Worm (Caenorhabditis elegans) whole organism, early embryonic: ENCODE results near the gene lin-14.

ENCODE experiments used
- B0310.2 ChIP-seq: sonication (generic microtip); optimal IDR thresholded peaks from 2 replicates; lab custom pipeline; 2016; ENCODE audit warnings: mild to moderate bottlenecking, missing genetic modification characterization, missing compliant biosample characterization
- F13C5.2 ChIP-seq: sonication (generic microtip); optimal IDR thresholded peaks from 2 replicates; lab custom pipeline; 2017; ENCODE audit warnings: mild to moderate bottlenecking, missing genetic modification characterization, inconsistent platforms, missing compliant biosample characterization
- aly-1 ChIP-seq: sonication (generic microtip); optimal IDR thresholded peaks from 2 replicates; lab custom pipeline; 2016; ENCODE audit warnings: missing genetic modification characterization, missing compliant biosample characterization
- ama-1 ChIP-seq: fragments of 150-350 bp; optimal IDR thresholded peaks from 2 replicates; lab custom pipeline; 2014
- ceh-13 ChIP-seq: fragments of 200-800 bp; sonication (Bioruptor generic); optimal IDR thresholded peaks from 2 replicates; lab custom pipeline; 2018; ENCODE audit warnings: mild to moderate bottlenecking, missing genetic modification characterization, missing compliant biosample characterization
- ceh-36 ChIP-seq: sonication (generic microtip); optimal IDR thresholded peaks from 2 replicates; lab custom pipeline; 2016; ENCODE audit warnings: missing genetic modification characterization, inconsistent platforms, missing compliant biosample characterization
- ets-7 ChIP-seq: sonication (generic microtip); optimal IDR thresholded peaks from 2 replicates; lab custom pipeline; 2016; ENCODE audit warnings: missing genotype, missing genetic modification characterization, missing compliant biosample characterization
- flt-1 ChIP-seq: fragments of 200-800 bp; sonication (Bioruptor generic); IDR thresholded peaks from 2 replicates; pipeline ENCODE4 v1.3.6; 2022; ENCODE audit warnings: missing genetic modification characterization, missing compliant biosample characterization
- hmbx-1 ChIP-seq: sonication (generic microtip); optimal IDR thresholded peaks from 2 replicates; lab custom pipeline; 2016; ENCODE audit warnings: mild to moderate bottlenecking, missing genetic modification characterization, missing compliant biosample characterization
- hmg-4 ChIP-seq: fragments of 200-800 bp; sonication (Bioruptor generic); optimal IDR thresholded peaks from 2 replicates; lab custom pipeline; 2018; ENCODE audit warnings: mild to moderate bottlenecking, missing genetic modification characterization, missing compliant biosample characterization
- hnd-1 ChIP-seq: sonication (generic microtip); optimal IDR thresholded peaks from 2 replicates; lab custom pipeline; 2016; ENCODE audit warnings: missing genetic modification characterization, missing compliant biosample characterization
- pes-1 ChIP-seq: fragments of 200-800 bp; sonication (Bioruptor generic); IDR thresholded peaks from 2 replicates; pipeline ENCODE4 v1.3.6; 2022; ENCODE audit warnings: missing genetic modification reagents, missing genetic modification characterization, missing compliant biosample characterization
- scrt-1 ChIP-seq: fragments of 200-800 bp; sonication (Bioruptor generic); IDR thresholded peaks from 2 replicates; pipeline ENCODE4 v1.3.6; 2022; ENCODE audit warnings: missing genetic modification characterization, missing compliant biosample characterization
- sea-1 ChIP-seq: fragments of 200-800 bp; sonication (Bioruptor generic); conservative IDR thresholded peaks from 2 replicates; pipeline ENCODE4 v1.3.6; 2022; ENCODE audit warnings: missing genetic modification characterization, missing compliant biosample characterization
- tbx-11 ChIP-seq: fragments of 200-800 bp; sonication (Bioruptor generic); IDR thresholded peaks from 2 replicates; pipeline ENCODE4 v1.3.6; 2022; ENCODE audit warnings: missing genetic modification characterization, missing compliant biosample characterization
- tbx-37 ChIP-seq: fragments of 200-800 bp; sonication (Bioruptor generic); conservative IDR thresholded peaks from 2 replicates; pipeline ENCODE4 v1.3.6; 2022; ENCODE audit warnings: missing genetic modification reagents, missing genetic modification characterization, missing compliant biosample characterization
- tra-4 ChIP-seq: sonication (generic microtip); optimal IDR thresholded peaks from 2 replicates; lab custom pipeline; 2017; ENCODE audit warnings: missing genetic modification characterization, missing compliant biosample characterization

lin-14 gene

DNA sequence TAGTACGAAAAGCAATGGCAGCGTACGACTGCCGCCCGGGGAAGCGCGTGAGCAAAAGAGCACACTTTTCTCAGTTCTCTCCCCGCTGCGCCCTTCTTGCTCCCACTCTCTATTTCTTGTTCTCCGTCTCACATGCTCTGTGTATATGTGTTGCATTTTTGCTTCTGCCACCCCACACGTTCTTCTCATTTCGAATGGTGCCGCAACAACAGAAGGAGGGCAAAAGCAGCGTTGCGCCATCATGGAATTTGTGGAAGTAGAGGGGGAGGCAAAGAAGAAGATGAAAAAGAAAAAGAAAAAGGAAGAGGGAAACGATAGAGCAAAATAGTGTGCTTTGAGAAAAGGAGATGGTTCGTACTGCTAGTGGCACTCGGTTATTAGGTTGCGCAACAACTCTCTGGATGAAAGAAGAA lies 2.0 kb downstream of the lin-14 start:
- TF ChIP-seq ceh-13 (GFP tag; lab: Kevin White, UChicago) (no peak), pes-1 (peak; percentile 23; the same call in 1 of the 2 replicates), scrt-1 (GFP tag; lab: Robert Waterston, UW) (0 out of 2 replicates have a peak, but pooled peaks have one; percentile 26), tbx-37 (0 out of 2 replicates have a peak, but pooled peaks have one; percentile 10), F13C5.2 (tag; lab: Kevin White, UChicago) (peak; percentile 6), sea-1 (no peak)

DNA sequence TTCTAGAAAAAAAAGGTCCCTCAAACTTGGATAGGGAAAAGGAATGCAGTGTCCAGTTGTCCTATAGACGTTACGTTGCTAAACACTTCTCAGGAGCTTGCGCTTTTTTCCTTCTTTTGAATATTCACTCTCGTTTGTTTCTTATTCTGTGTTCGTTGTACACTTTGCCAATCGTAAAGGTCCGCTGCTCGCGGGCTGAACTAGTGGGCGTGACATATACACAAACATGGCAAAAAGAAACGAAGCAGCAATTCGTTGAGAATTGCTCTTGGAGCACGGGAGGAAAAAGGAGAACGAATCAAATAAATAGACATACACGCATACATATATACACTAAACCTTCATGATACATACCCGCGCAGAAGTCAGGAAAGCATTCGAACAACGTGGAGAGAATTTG lies 3.5 kb downstream of the lin-14 start:
- TF ChIP-seq ceh-36 (no peak), hnd-1 (tag; lab: Kevin White, UChicago) (no peak), tbx-37 (no peak), hmg-4 (GFP tag; lab: Kevin White, UChicago) (no peak), tbx-11 (GFP tag; lab: Robert Waterston, UW) (no peak), F13C5.2 (tag; lab: Kevin White, UChicago) (no peak), pes-1 (no peak), hmbx-1 (tag; lab: Kevin White, UChicago) (no peak), ama-1 (no peak), sea-1 (no peak), aly-1 (no peak), ets-7 (tag; lab: Kevin White, UChicago) (no peak), flt-1 (GFP tag; lab: Robert Waterston, UW) (no peak), scrt-1 (GFP tag; lab: Robert Waterston, UW) (no peak), B0310.2 (no peak), tra-4 (no peak), ceh-13 (GFP tag; lab: Kevin White, UChicago) (no peak)

- TF ChIP-seq tbx-11 (GFP tag; lab: Robert Waterston, UW) = no peak
- TF ChIP-seq tbx-37 = no peak
- TF ChIP-seq ceh-13 (GFP tag; lab: Kevin White, UChicago) = no peak
- TF ChIP-seq flt-1 (GFP tag; lab: Robert Waterston, UW) = no peak
- no peak for TF ChIP-seq ama-1
- TF ChIP-seq hmg-4 (GFP tag; lab: Kevin White, UChicago) = no peak
- TF ChIP-seq tra-4 = no peak
- no peak for TF ChIP-seq F13C5.2 (tag; lab: Kevin White, UChicago)
- no peak for TF ChIP-seq hnd-1 (tag; lab: Kevin White, UChicago)
- TF ChIP-seq ceh-36 = no peak
- no peak for TF ChIP-seq sea-1
- TF ChIP-seq pes-1 = no peak
- no peak for TF ChIP-seq B0310.2
- no peak for TF ChIP-seq ets-7 (tag; lab: Kevin White, UChicago)
- TF ChIP-seq scrt-1 (GFP tag; lab: Robert Waterston, UW) = no peak
- TF ChIP-seq hmbx-1 (tag; lab: Kevin White, UChicago) = no peak
Measured at ce11 chrX:11469600-11469999, 4.2 kb downstream of the lin-14 start.

ce11 chrX:11471409-11471808 lies 6.0 kb downstream of the lin-14 start:
- TF ChIP-seq pes-1 (no peak), tbx-11 (GFP tag; lab: Robert Waterston, UW) (no peak), F13C5.2 (tag; lab: Kevin White, UChicago) (no peak), B0310.2 (no peak), flt-1 (GFP tag; lab: Robert Waterston, UW) (no peak), hmbx-1 (tag; lab: Kevin White, UChicago) (no peak), hnd-1 (tag; lab: Kevin White, UChicago) (no peak), ceh-36 (no peak), ets-7 (tag; lab: Kevin White, UChicago) (no peak), ama-1 (no peak), sea-1 (no peak), tra-4 (no peak), ceh-13 (GFP tag; lab: Kevin White, UChicago) (no peak), tbx-37 (no peak), aly-1 (no peak)

- TF ChIP-seq ceh-36 (no peak), tbx-37 (no peak), hnd-1 (tag; lab: Kevin White, UChicago) (no peak), scrt-1 (GFP tag; lab: Robert Waterston, UW) (no peak), ama-1 (no peak), sea-1 (no peak), hmbx-1 (tag; lab: Kevin White, UChicago) (no peak), flt-1 (GFP tag; lab: Robert Waterston, UW) (no peak), ets-7 (tag; lab: Kevin White, UChicago) (no peak), tra-4 (no peak), aly-1 (no peak)
Measured at ce11 chrX:11471893-11472292, 6.5 kb downstream of the lin-14 start.

DNA sequence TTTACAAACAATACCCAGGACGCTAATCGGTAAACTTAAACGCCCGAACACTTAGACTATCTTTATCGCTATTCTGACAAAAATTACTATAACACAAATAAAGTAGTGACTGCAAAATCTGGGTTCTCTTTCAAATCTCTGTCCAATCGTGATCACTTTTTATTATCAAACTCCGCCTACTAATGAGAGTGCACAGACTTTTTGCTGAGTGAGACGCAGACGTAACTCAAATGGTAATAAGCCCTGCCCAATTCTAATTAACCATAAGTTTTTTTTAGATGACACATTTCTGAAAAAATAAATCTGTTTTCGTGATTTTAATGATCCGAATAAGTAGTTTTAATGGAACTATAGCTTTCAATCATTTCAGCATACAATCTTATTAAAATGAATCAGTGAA lies 7.0 kb downstream of the lin-14 start:
- TF ChIP-seq flt-1 (GFP tag; lab: Robert Waterston, UW) (no peak), tbx-11 (GFP tag; lab: Robert Waterston, UW) (no peak), hnd-1 (tag; lab: Kevin White, UChicago) (no peak), tbx-37 (no peak), F13C5.2 (tag; lab: Kevin White, UChicago) (no peak), pes-1 (no peak), scrt-1 (GFP tag; lab: Robert Waterston, UW) (no peak), hmbx-1 (tag; lab: Kevin White, UChicago) (no peak), sea-1 (no peak), ceh-36 (no peak), ets-7 (tag; lab: Kevin White, UChicago) (no peak), hmg-4 (GFP tag; lab: Kevin White, UChicago) (no peak), aly-1 (no peak), B0310.2 (no peak), ama-1 (no peak), ceh-13 (GFP tag; lab: Kevin White, UChicago) (no peak), tra-4 (no peak)

- TF ChIP-seq scrt-1 (GFP tag; lab: Robert Waterston, UW) (no peak), aly-1 (peak; percentile 42)
Measured at ce11 chrX:11472953-11473671, 7.8 kb downstream of the lin-14 start.

DNA sequence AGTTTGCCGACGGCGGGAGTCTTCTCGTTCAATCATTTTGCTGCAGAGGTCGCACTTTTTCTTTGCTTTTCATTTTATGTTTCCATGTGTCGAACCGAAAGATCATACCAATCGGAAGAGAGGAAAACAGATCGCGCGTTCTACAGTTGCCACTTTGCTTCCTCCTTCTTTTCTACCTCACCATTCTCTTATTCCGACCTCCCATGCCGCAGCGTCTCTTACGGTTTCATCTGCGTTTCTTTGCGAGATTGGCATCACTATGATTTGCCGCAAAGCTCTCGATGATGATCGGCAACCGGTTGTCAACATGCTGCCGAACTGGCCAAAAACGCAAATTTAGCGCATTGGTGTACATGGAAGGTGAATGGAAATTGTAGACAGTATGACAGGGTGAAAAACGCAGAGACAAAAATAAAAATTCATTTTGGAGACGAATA lies 8.8 kb downstream of the lin-14 start:
- TF ChIP-seq tbx-11 (GFP tag; lab: Robert Waterston, UW) (no peak), F13C5.2 (tag; lab: Kevin White, UChicago) (no peak), ets-7 (tag; lab: Kevin White, UChicago) (no peak), ama-1 (no peak), sea-1 (no peak), hmg-4 (GFP tag; lab: Kevin White, UChicago) (no peak), ceh-36 (no peak), hnd-1 (tag; lab: Kevin White, UChicago) (no peak), B0310.2 (no peak), aly-1 (no peak), flt-1 (GFP tag; lab: Robert Waterston, UW) (no peak), pes-1 (no peak), hmbx-1 (tag; lab: Kevin White, UChicago) (no peak), tbx-37 (no peak), scrt-1 (GFP tag; lab: Robert Waterston, UW) (no peak), tra-4 (no peak)
